Worm (Caenorhabditis elegans) whole organism, L2 larva: Measurements from ENCODE around the gene C01G6.3.

Experiments used
- ceh-82 ChIP-seq: fragments of 150-350 bp; optimal IDR thresholded peaks from 2 replicates; lab custom pipeline; 2014; ENCODE audit warnings: missing biosample characterization, missing genetic modification characterization
- elt-3 ChIP-seq: sonication (generic microtip); optimal IDR thresholded peaks from 2 replicates; lab custom pipeline; 2017; ENCODE audit warnings: missing biosample characterization, missing genetic modification characterization
- lin-13 ChIP-seq: fragments of 150-350 bp; optimal IDR thresholded peaks from 2 replicates; lab custom pipeline; 2014; ENCODE audit warnings: missing biosample characterization, missing genetic modification reagents, missing genetic modification characterization
- nhr-12 ChIP-seq: fragments of 150-350 bp; optimal IDR thresholded peaks from 2 replicates; lab custom pipeline; 2014; ENCODE audit warnings: missing biosample characterization, missing genetic modification characterization
- unc-62 ChIP-seq: fragments of 150-350 bp; optimal IDR thresholded peaks from 2 replicates; lab custom pipeline; 2014; ENCODE audit warnings: missing biosample characterization, missing genetic modification reagents, missing genetic modification characterization

DNA sequence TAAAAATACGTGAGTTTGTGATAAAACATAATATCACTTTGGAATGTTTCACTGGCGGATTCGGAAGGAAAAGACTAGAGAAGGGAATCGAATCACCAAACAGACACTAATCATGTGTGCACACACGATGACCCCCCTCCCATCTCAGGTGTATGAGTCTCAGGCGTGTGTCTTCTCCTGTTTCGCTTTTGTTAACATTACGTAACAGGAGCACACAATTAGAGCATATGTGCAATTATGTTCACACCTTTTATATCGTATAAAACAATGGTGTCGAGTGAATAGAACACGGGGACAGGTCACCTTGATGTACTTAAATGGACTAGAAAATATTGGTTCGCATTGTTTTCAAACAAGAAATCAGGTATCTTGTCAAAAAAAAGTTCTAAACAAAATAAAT lies 47.1 kb downstream of the C01G6.3 start:
- no peak for TF ChIP-seq ceh-82 (tag; lab: Kevin White, UChicago)
- TF ChIP-seq nhr-12 (tag; lab: Kevin White, UChicago), result no peak
- no peak for TF ChIP-seq unc-62 (GFP tag; lab: Kevin White, UChicago)
- TF ChIP-seq elt-3 (tag; lab: Kevin White, UChicago), result no peak
- no peak for TF ChIP-seq lin-13 (GFP tag; lab: Kevin White, UChicago)
